Fruit fly (Drosophila melanogaster) whole organism, embryonic: ENCODE measurements around the gene eIF2alpha.

Experiments used
- CG11504 ChIP-seq: fragments of 200-800 bp; sonication (Bioruptor generic); optimal IDR thresholded peaks from 3 replicates; lab custom pipeline; 2019; ENCODE audit warnings: missing biosample characterization, mild to moderate bottlenecking, missing genetic modification characterization, moderate library complexity
- HLH3B ChIP-seq: fragments of 200-800 bp; sonication (Bioruptor generic); IDR thresholded peaks from 2 replicates; pipeline ENCODE4 v1.3.6; 2022; ENCODE audit warnings: missing biosample characterization, missing genetic modification characterization
- Oli ChIP-seq: fragments of 200-800 bp; sonication (Bioruptor generic); optimal IDR thresholded peaks from 2 replicates; lab custom pipeline; 2018; ENCODE audit warnings: missing biosample characterization, mild to moderate bottlenecking, missing genetic modification characterization, moderate library complexity

DNA sequence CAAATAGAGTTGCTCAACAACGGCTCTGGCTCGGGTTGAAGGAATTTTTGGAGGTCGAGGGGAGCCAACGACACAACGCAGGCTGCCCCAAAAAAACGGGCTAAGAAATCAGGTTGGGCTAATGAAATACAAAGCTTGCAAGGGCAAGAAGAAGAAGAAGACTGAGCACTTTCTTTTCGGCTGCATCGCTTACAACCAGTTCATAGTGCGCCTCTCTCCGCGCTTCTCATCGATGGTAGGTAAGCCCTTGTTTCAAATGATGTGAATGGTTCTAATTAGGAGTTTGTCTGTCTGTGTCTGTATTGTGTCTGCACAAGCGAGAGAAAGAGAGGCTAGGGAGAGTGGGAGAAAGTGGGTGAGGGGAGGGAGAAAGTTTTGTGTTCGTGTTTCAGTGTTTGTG, 9.8 kb upstream of the eIF2alpha start:
- TF ChIP-seq Oli (tag; lab: Kevin White, UChicago) (no peak), CG11504 (no peak), HLH3B (no peak)
